Worm (Caenorhabditis elegans): ENCODE measurements around the gene pde-12.

DNA sequence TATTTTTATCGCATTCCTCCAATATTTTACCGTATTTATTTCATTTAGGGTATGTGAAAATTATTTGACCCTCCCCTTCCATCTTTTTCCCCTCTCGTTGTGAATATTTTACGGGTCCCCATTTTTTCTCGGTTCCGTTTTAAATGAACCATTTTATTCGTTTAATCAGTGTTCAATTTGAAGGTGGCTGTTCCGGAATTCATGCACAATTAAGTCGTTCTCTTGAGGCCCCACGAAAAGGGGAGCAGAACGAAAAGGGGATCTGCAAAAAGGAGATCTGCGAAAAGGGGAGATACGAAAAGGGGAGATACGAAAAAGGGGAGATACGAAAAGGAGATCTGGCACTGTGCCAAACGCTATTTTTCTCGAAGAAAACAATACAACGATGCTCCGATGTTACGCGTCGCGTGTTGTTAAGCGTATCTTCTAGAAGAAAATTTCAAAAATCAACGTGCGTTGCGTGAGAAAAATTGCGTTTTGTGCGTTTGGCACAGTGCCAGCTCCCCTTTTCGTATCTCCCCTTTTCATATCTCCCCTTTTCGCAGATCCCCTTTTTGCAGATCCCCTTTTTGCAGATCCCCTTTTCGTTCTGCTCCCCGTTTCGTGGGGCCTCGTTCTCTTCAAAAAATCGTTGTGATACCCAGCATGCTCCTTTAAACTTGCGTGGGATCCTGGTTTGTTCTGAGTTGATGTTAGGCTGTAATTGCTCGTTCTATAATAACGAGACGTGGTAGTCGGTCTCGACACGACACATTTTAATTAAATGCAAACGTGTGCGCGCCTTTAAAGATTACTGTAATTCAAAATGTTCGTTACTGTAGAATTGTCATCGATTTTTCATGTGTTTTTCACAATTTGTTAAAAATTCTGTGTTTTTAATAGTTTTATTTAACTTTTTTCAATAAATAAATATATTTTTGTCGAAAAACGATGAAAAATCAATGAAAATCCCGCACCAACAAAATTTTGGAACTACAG is 33.7 kb downstream of the pde-12 start:
- peak; percentile 44 for TF ChIP-seq ref-1 (GFP tag; conservative IDR thresholded peaks at IDR 0.05)
- peak; percentile 74 for TF ChIP-seq flt-1 (GFP tag; IDR thresholded peaks at IDR 0.05)
- TF ChIP-seq klf-2 (GFP tag; conservative IDR thresholded peaks at IDR 0.05): no peak; the same call in none of the 2 replicates
- peak; percentile 22; the same call in 1 of the 2 replicates for TF ChIP-seq T22C8.4 (GFP tag; IDR thresholded peaks at IDR 0.05)
- TF ChIP-seq ztf-23 (GFP tag; IDR thresholded peaks at IDR 0.05): peak; percentile 60; the same call in 1 of the 2 replicates
- TF ChIP-seq tab-1 (GFP tag; IDR thresholded peaks at IDR 0.05): no peak
- TF ChIP-seq cog-1 (tag; optimal IDR thresholded peaks at IDR 0.05): no peak

Measured in whole organism, midembryonic.